Worm (Caenorhabditis elegans) whole organism, L4 larva: ENCODE results near the gene tbc-17.

Experiments used
- ceh-28 ChIP-seq: fragments of 150-350 bp; optimal IDR thresholded peaks from 2 replicates; lab custom pipeline; 2014; ENCODE audit warnings: missing biosample characterization, missing genetic modification reagents, missing genetic modification characterization
- lsy-2 ChIP-seq, 2 experiments: fragments of 150-350 bp in 1 of 2; sonication (generic microtip) in 1 of 2; optimal IDR thresholded peaks; 2 replicates each; lab custom pipeline; 2014 to 2017; ENCODE audit warnings: missing biosample characterization in 2 of 2, missing genetic modification characterization in 2 of 2
- madf-9 ChIP-seq: fragments of 200-800 bp; sonication (Bioruptor generic); conservative IDR thresholded peaks from 2 replicates; pipeline ENCODE4 v1.3.6; 2022; ENCODE audit warnings: missing genetic modification reagents, missing genetic modification characterization, missing compliant biosample characterization
- pqm-1 ChIP-seq: sonication (generic microtip); optimal IDR thresholded peaks from 2 replicates; lab custom pipeline; 2017; ENCODE audit warnings: missing biosample characterization, missing genetic modification characterization
- unc-39 ChIP-seq: sonication (generic microtip); optimal IDR thresholded peaks from 2 replicates; lab custom pipeline; 2017; ENCODE audit warnings: missing biosample characterization, missing genetic modification characterization

ce11 chrII:12711490-12711889 is 17.3 kb downstream of the tbc-17 start:
- no peak for TF ChIP-seq pqm-1 (tag; lab: Kevin White, UChicago)
- no peak for TF ChIP-seq madf-9 (GFP tag; lab: Robert Waterston, UW)
- no peak for TF ChIP-seq lsy-2 (tag; optimal IDR thresholded peaks at IDR 0.05; lab: Kevin White, UChicago)
- no peak for TF ChIP-seq unc-39 (tag; lab: Kevin White, UChicago)
- TF ChIP-seq ceh-28 (tag; lab: Kevin White, UChicago), result no peak
